Worm (Caenorhabditis elegans): ENCODE measurements around the gene C40H1.8.

ce11 chrIII:9355412-9355969 lies 41.0 kb downstream of the C40H1.8 start, which contains the start of gene chtb-1:
- TF ChIP-seq pha-4 (tag; optimal IDR thresholded peaks at IDR 0.05) (no peak), fkh-10 (GFP tag; optimal IDR thresholded peaks at IDR 0.05) (no peak), lim-6 (tag; optimal IDR thresholded peaks at IDR 0.05) (no peak), nhr-11 (tag; optimal IDR thresholded peaks at IDR 0.05) (no peak)

Data from whole organism, late embryonic.